Worm (Caenorhabditis elegans) whole organism, early embryonic: ENCODE data around the gene C49F5.13.

ENCODE experiments used
- B0310.2 ChIP-seq: sonication (generic microtip); optimal IDR thresholded peaks from 2 replicates; lab custom pipeline; 2016; ENCODE audit warnings: mild to moderate bottlenecking, missing genetic modification characterization, missing compliant biosample characterization
- F13C5.2 ChIP-seq: sonication (generic microtip); optimal IDR thresholded peaks from 2 replicates; lab custom pipeline; 2017; ENCODE audit warnings: mild to moderate bottlenecking, missing genetic modification characterization, inconsistent platforms, missing compliant biosample characterization
- aly-1 ChIP-seq: sonication (generic microtip); optimal IDR thresholded peaks from 2 replicates; lab custom pipeline; 2016; ENCODE audit warnings: missing genetic modification characterization, missing compliant biosample characterization
- ama-1 ChIP-seq: fragments of 150-350 bp; optimal IDR thresholded peaks from 2 replicates; lab custom pipeline; 2014
- ceh-13 ChIP-seq: fragments of 200-800 bp; sonication (Bioruptor generic); optimal IDR thresholded peaks from 2 replicates; lab custom pipeline; 2018; ENCODE audit warnings: mild to moderate bottlenecking, missing genetic modification characterization, missing compliant biosample characterization
- ceh-36 ChIP-seq: sonication (generic microtip); optimal IDR thresholded peaks from 2 replicates; lab custom pipeline; 2016; ENCODE audit warnings: missing genetic modification characterization, inconsistent platforms, missing compliant biosample characterization
- flt-1 ChIP-seq: fragments of 200-800 bp; sonication (Bioruptor generic); IDR thresholded peaks from 2 replicates; pipeline ENCODE4 v1.3.6; 2022; ENCODE audit warnings: missing genetic modification characterization, missing compliant biosample characterization
- hmbx-1 ChIP-seq: sonication (generic microtip); optimal IDR thresholded peaks from 2 replicates; lab custom pipeline; 2016; ENCODE audit warnings: mild to moderate bottlenecking, missing genetic modification characterization, missing compliant biosample characterization
- hmg-4 ChIP-seq: fragments of 200-800 bp; sonication (Bioruptor generic); optimal IDR thresholded peaks from 2 replicates; lab custom pipeline; 2018; ENCODE audit warnings: mild to moderate bottlenecking, missing genetic modification characterization, missing compliant biosample characterization
- hnd-1 ChIP-seq: sonication (generic microtip); optimal IDR thresholded peaks from 2 replicates; lab custom pipeline; 2016; ENCODE audit warnings: missing genetic modification characterization, missing compliant biosample characterization
- pes-1 ChIP-seq: fragments of 200-800 bp; sonication (Bioruptor generic); IDR thresholded peaks from 2 replicates; pipeline ENCODE4 v1.3.6; 2022; ENCODE audit warnings: missing genetic modification reagents, missing genetic modification characterization, missing compliant biosample characterization
- tbx-11 ChIP-seq: fragments of 200-800 bp; sonication (Bioruptor generic); IDR thresholded peaks from 2 replicates; pipeline ENCODE4 v1.3.6; 2022; ENCODE audit warnings: missing genetic modification characterization, missing compliant biosample characterization
- tbx-37 ChIP-seq: fragments of 200-800 bp; sonication (Bioruptor generic); conservative IDR thresholded peaks from 2 replicates; pipeline ENCODE4 v1.3.6; 2022; ENCODE audit warnings: missing genetic modification reagents, missing genetic modification characterization, missing compliant biosample characterization
- tra-4 ChIP-seq: sonication (generic microtip); optimal IDR thresholded peaks from 2 replicates; lab custom pipeline; 2017; ENCODE audit warnings: missing genetic modification characterization, missing compliant biosample characterization

DNA sequence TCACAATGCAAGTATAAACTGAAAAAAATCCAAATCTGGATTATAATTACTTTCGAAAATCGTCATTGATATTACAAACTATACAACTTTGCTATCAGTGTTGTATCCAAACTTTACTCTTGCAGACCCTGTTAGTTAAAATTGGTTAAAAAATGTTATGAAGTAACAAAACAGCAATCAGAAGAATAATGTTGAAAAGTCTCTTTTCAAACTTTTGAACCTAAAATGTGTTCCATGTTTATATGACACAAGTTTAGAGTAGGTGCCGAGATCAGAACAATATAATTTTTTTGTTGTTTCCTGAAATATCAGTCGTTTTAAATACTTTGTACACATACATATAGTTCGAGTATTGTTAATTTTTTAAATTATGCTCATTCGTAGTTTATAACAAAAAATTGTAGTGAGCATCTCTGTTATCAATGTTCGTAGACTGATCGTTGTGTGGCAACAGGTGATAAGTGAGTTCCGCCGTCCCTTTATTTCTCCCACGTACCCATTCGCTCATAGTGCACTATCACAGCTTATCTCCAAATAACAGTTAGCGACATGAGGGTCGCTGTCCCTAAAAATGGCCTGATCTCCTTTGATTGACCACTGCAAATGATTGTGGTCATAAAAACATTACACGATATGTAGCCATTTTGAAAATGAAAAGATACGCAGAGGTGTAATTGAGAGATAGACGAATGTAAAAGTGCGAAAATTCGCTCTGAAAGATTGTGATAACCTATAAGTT lies 1.0 kb downstream of the C49F5.13 start:
- TF ChIP-seq tbx-37 = no peak
- TF ChIP-seq B0310.2 (tag; lab: Kevin White, UChicago) = no peak
- no peak for TF ChIP-seq tbx-11
- no peak for TF ChIP-seq tra-4 (tag; lab: Kevin White, UChicago)
- no peak for TF ChIP-seq ama-1 (lab: Kevin White, UChicago)
- no peak for TF ChIP-seq flt-1 (GFP tag; lab: Robert Waterston, UW)
- no peak for TF ChIP-seq F13C5.2
- no peak for TF ChIP-seq pes-1 (GFP tag; lab: Robert Waterston, UW)
- TF ChIP-seq ceh-36 = no peak
- no peak for TF ChIP-seq ceh-13 (GFP tag; lab: Kevin White, UChicago)
- TF ChIP-seq aly-1 (tag; lab: Kevin White, UChicago) = no peak
- TF ChIP-seq hnd-1 = no peak
- no peak for TF ChIP-seq hmbx-1 (tag; lab: Kevin White, UChicago)
- no peak for TF ChIP-seq hmg-4 (GFP tag; lab: Kevin White, UChicago)
